Fruit fly (Drosophila melanogaster): ENCODE results near the gene CG11837.
A peak's percentile ranks its signal among the peaks of the same experiment; 100 is the strongest.

CG11837 gene

dm6 chr3R:29083459-29084457, 34.5 kb downstream of the CG11837 start (continued):
- no peak for TF ChIP-seq dpn (GFP tag; optimal IDR thresholded peaks at IDR 0.05)
- TF ChIP-seq CG9797 (GFP tag; optimal IDR thresholded peaks at IDR 0.05), result no peak
- no peak for TF ChIP-seq CG14441 (GFP tag; IDR thresholded peaks at IDR 0.05)
- TF ChIP-seq CG5245 (GFP tag; optimal IDR thresholded peaks at IDR 0.05), result no peak
- TF ChIP-seq nom (GFP tag; optimal IDR thresholded peaks at IDR 0.05), result no peak
- no peak for TF ChIP-seq CG7271 (tag; optimal IDR thresholded peaks at IDR 0.05)
- no peak for TF ChIP-seq ab (GFP tag; optimal IDR thresholded peaks at IDR 0.05)
- no peak for TF ChIP-seq Gsc (GFP tag; IDR thresholded peaks at IDR 0.05)
- no peak for TF ChIP-seq CG43689 (GFP tag; IDR thresholded peaks at IDR 0.05)
- no peak for TF ChIP-seq Dek (tag; optimal IDR thresholded peaks at IDR 0.05)
- peak; percentile 44 for TF ChIP-seq CG1832 (GFP tag; optimal IDR thresholded peaks at IDR 0.05)
- TF ChIP-seq CG7786 (GFP tag; optimal IDR thresholded peaks at IDR 0.05), result no peak
- TF ChIP-seq CG8924 (tag; optimal IDR thresholded peaks at IDR 0.05), result peak; percentile 32
- TF ChIP-seq CG33213 (GFP tag; optimal IDR thresholded peaks at IDR 0.05), result no peak
- no peak for TF ChIP-seq MTF-1 (GFP tag; optimal IDR thresholded peaks at IDR 0.05; ENCODE audit: borderline replicate concordance)
- TF ChIP-seq CG10654 (GFP tag; optimal IDR thresholded peaks at IDR 0.05), result no peak
- peak; percentile 42 for TF ChIP-seq CG6254 (GFP tag; optimal IDR thresholded peaks at IDR 0.05)
- no peak for TF ChIP-seq HLH3B (GFP tag; IDR thresholded peaks at IDR 0.05)
- no peak for TF ChIP-seq CG8765 (GFP tag; IDR thresholded peaks at IDR 0.05)
- TF ChIP-seq CG31365 (tag; optimal IDR thresholded peaks at IDR 0.05), result peak; percentile 1
- TF ChIP-seq CG34422 (GFP tag; IDR thresholded peaks at IDR 0.05), result no peak
- 0 out of 3 replicates have a peak, but pooled peaks have one; percentile 8 for TF ChIP-seq row (GFP tag; IDR thresholded peaks at IDR 0.05)
- peak; percentile 68 for TF ChIP-seq nau (GFP tag; optimal IDR thresholded peaks at IDR 0.05)
- TF ChIP-seq CG17328 (GFP tag; IDR thresholded peaks at IDR 0.05), result no peak
- TF ChIP-seq grau (tag; optimal IDR thresholded peaks at IDR 0.05), result no peak
- no peak for TF ChIP-seq en (GFP tag; optimal IDR thresholded peaks at IDR 0.05)
- TF ChIP-seq CG32532 (GFP tag; IDR thresholded peaks at IDR 0.05), result no peak
- TF ChIP-seq H2.0 (GFP tag; IDR thresholded peaks at IDR 0.05), result no peak
- no peak for TF ChIP-seq insv (GFP tag; optimal IDR thresholded peaks at IDR 0.05)
- peak; percentile 25 for TF ChIP-seq CG14710 (tag; optimal IDR thresholded peaks at IDR 0.05)
- TF ChIP-seq sens-2 (GFP tag; IDR thresholded peaks at IDR 0.05), result no peak
- no peak; the same call in 2 of the 3 replicates for TF ChIP-seq CG11695 (GFP tag; IDR thresholded peaks at IDR 0.05)
- TF ChIP-seq CG18476 (GFP tag; optimal IDR thresholded peaks at IDR 0.05), result no peak
- TF ChIP-seq CG11723 (GFP tag; optimal IDR thresholded peaks at IDR 0.05), result no peak
- no peak for TF ChIP-seq CG1024 (GFP tag; IDR thresholded peaks at IDR 0.05)
- no peak for TF ChIP-seq CG5180 (GFP tag; optimal IDR thresholded peaks at IDR 0.05)
- TF ChIP-seq Dip3 (GFP tag; optimal IDR thresholded peaks at IDR 0.05), result no peak
- TF ChIP-seq CG12236 (GFP tag; optimal IDR thresholded peaks at IDR 0.05), result no peak
- no peak for TF ChIP-seq CG11696 (GFP tag; IDR thresholded peaks at IDR 0.05)
- no peak for TF ChIP-seq Scr (GFP tag; IDR thresholded peaks at IDR 0.05; ENCODE audit: partially characterized antibody)
- no peak for TF ChIP-seq br (optimal IDR thresholded peaks at IDR 0.05)
- TF ChIP-seq NC2α (GFP tag; optimal IDR thresholded peaks at IDR 0.05), result no peak
- no peak for TF ChIP-seq MESR4 (GFP tag; optimal IDR thresholded peaks at IDR 0.05)
- TF ChIP-seq usp (GFP tag; optimal IDR thresholded peaks at IDR 0.05), result no peak
- TF ChIP-seq mirr (GFP tag; optimal IDR thresholded peaks at IDR 0.05), result no peak
- no peak for TF ChIP-seq p53 (GFP tag; optimal IDR thresholded peaks at IDR 0.05)
- no peak for TF ChIP-seq gfzf (GFP tag; optimal IDR thresholded peaks at IDR 0.05)
- TF ChIP-seq org-1 (GFP tag; optimal IDR thresholded peaks at IDR 0.05), result peak; percentile 13
- peak; percentile 76 for TF ChIP-seq CG15479 (GFP tag; optimal IDR thresholded peaks at IDR 0.05)
- no peak for TF ChIP-seq CG2712 (tag; optimal IDR thresholded peaks at IDR 0.05)

All from whole organism, embryonic.